Fruit fly (Drosophila melanogaster) whole organism, embryonic: Measurements from ENCODE around the gene CG8034.
A peak's percentile ranks its signal among the peaks of the same experiment; 100 is the strongest.

Experiments used
- Asciz ChIP-seq: fragments of 200-800 bp; sonication (Bioruptor generic); optimal IDR thresholded peaks from 2 replicates; lab custom pipeline; 2017; ENCODE audit warnings: missing biosample characterization, mild to moderate bottlenecking, missing genetic modification characterization, missing genetic modification reagents
- B-H1 ChIP-seq: fragments of 200-800 bp; sonication (Bioruptor generic); IDR thresholded peaks from 3 replicates; pipeline ENCODE4 v1.3.6; 2022; ENCODE audit warnings: missing biosample characterization, missing genetic modification characterization
- CG10366 ChIP-seq: fragments of 200-800 bp; sonication (Bioruptor generic); IDR thresholded peaks from 2 replicates; pipeline ENCODE4 v1.3.6; 2022; ENCODE audit warnings: missing biosample characterization, missing genetic modification characterization
- CG10462 ChIP-seq: fragments of 200-800 bp; sonication (Bioruptor generic); optimal IDR thresholded peaks from 2 replicates; lab custom pipeline; 2016; ENCODE audit warnings: missing biosample characterization, missing genetic modification characterization
- CG13624 ChIP-seq: fragments of 200-800 bp; sonication (Bioruptor generic); optimal IDR thresholded peaks from 2 replicates; lab custom pipeline; 2016; ENCODE audit warnings: missing biosample characterization, missing genetic modification characterization
- CG14710 ChIP-seq: fragments of 200-800 bp; sonication (Bioruptor generic); optimal IDR thresholded peaks from 3 replicates; lab custom pipeline; 2019; ENCODE audit warnings: missing biosample characterization, mild to moderate bottlenecking, missing genetic modification characterization, moderate library complexity
- CG17568 ChIP-seq: fragments of 200-800 bp; sonication (Bioruptor generic); optimal IDR thresholded peaks from 2 replicates; lab custom pipeline; 2018; ENCODE audit warnings: missing biosample characterization, mild to moderate bottlenecking, missing genetic modification characterization, moderate library complexity
- CG17612 ChIP-seq: fragments of 200-800 bp; sonication (Bioruptor generic); IDR thresholded peaks from 2 replicates; pipeline ENCODE4 v1.3.6; 2022; ENCODE audit warnings: missing biosample characterization, missing genetic modification characterization
- CG2889 ChIP-seq: fragments of 200-800 bp; sonication (Bioruptor generic); IDR thresholded peaks from 3 replicates; pipeline ENCODE4 v1.3.6; 2022; ENCODE audit warnings: missing biosample characterization, missing genetic modification characterization
- CG31224 ChIP-seq: fragments of 200-800 bp; sonication (Bioruptor generic); IDR thresholded peaks from 2 replicates; pipeline ENCODE4 v1.3.6; 2022; ENCODE audit warnings: missing biosample characterization, missing genetic modification characterization
- CG32532 ChIP-seq: fragments of 200-800 bp; sonication (Bioruptor generic); IDR thresholded peaks from 2 replicates; pipeline ENCODE4 v1.3.6; 2022; ENCODE audit warnings: missing biosample characterization, missing genetic modification characterization
- CG3838 ChIP-seq: fragments of 200-800 bp; sonication (Bioruptor generic); optimal IDR thresholded peaks from 3 replicates; lab custom pipeline; 2016; ENCODE audit warnings: missing biosample characterization, missing genetic modification characterization
- CG4360 ChIP-seq: fragments of 200-800 bp; sonication (Bioruptor generic); IDR thresholded peaks from 2 replicates; pipeline ENCODE4 v1.3.6; 2022; ENCODE audit warnings: missing biosample characterization, missing genetic modification characterization
- CG7372 ChIP-seq: fragments of 200-800 bp; sonication (Bioruptor generic); IDR thresholded peaks from 2 replicates; pipeline ENCODE4 v1.3.6; 2022; ENCODE audit warnings: missing biosample characterization, missing genetic modification characterization
- CG7928 ChIP-seq: fragments of 200-800 bp; sonication (Bioruptor generic); optimal IDR thresholded peaks from 2 replicates; lab custom pipeline; 2017; ENCODE audit warnings: missing biosample characterization, mild to moderate bottlenecking, missing genetic modification characterization
- CG8924 ChIP-seq: fragments of 200-800 bp; optimal IDR thresholded peaks from 3 replicates; lab custom pipeline; 2019; ENCODE audit warnings: missing biosample characterization, mild to moderate bottlenecking, missing genetic modification characterization, moderate library complexity
- CG9609 ChIP-seq: fragments of 200-800 bp; sonication (Bioruptor generic); optimal IDR thresholded peaks from 3 replicates; lab custom pipeline; 2016; ENCODE audit warnings: missing biosample characterization, missing genetic modification characterization
- D ChIP-seq, 2 experiments: fragments of 200-800 bp in 1 of 2; fragments of >200 bp in 1 of 2; sonication (Bioruptor generic) in 1 of 2; optimal IDR thresholded peaks; 2 replicates in 1 of 2; 3 replicates in 1 of 2; lab custom pipeline; 2017; ENCODE audit warnings: mild to moderate bottlenecking in 1 of 2, missing biosample characterization in 1 of 2, missing genetic modification characterization in 1 of 2, missing genetic modification reagents in 1 of 2
- Dbx ChIP-seq: fragments of 200-800 bp; sonication (Bioruptor generic); IDR thresholded peaks from 3 replicates; pipeline ENCODE4 v1.3.6; 2022; ENCODE audit warnings: missing biosample characterization, missing genetic modification characterization
- E2f1 ChIP-seq: fragments of 200-800 bp; sonication (Bioruptor generic); IDR thresholded peaks from 2 replicates; pipeline ENCODE4 v1.3.6; 2022; ENCODE audit warnings: missing biosample characterization, missing genetic modification characterization
- HLH54F ChIP-seq: fragments of 200-800 bp; sonication (Bioruptor generic); optimal IDR thresholded peaks from 3 replicates; lab custom pipeline; 2016; ENCODE audit warnings: missing biosample characterization, missing genetic modification characterization
- Lhr ChIP-seq: fragments of 200-800 bp; sonication (Bioruptor generic); optimal IDR thresholded peaks from 3 replicates; lab custom pipeline; 2017; ENCODE audit warnings: mild to moderate bottlenecking, missing biosample characterization, missing genetic modification reagents, missing genetic modification characterization
- Mes4 ChIP-seq: fragments of 200-800 bp; sonication (Bioruptor generic); optimal IDR thresholded peaks from 2 replicates; lab custom pipeline; 2016; ENCODE audit warnings: missing biosample characterization, missing genetic modification characterization
- NC2β ChIP-seq: fragments of 200-800 bp; sonication (Bioruptor generic); optimal IDR thresholded peaks from 2 replicates; lab custom pipeline; 2016; ENCODE audit warnings: missing biosample characterization, missing genetic modification characterization
- NfI ChIP-seq: fragments of 200-800 bp; sonication (Bioruptor generic); optimal IDR thresholded peaks from 3 replicates; lab custom pipeline; 2018; ENCODE audit warnings: missing biosample characterization, mild to moderate bottlenecking, missing genetic modification characterization, moderate library complexity
- Opbp ChIP-seq: fragments of 200-800 bp; sonication (Bioruptor generic); IDR thresholded peaks from 3 replicates; pipeline ENCODE4 v1.3.6; 2022; ENCODE audit warnings: missing biosample characterization, missing genetic modification characterization; ENCODE audit not compliant: partially characterized antibody
- Sin3A ChIP-seq: fragments of >200 bp; optimal IDR thresholded peaks from 2 replicates; lab custom pipeline; 2018
- Sox100B ChIP-seq: fragments of 200-800 bp; sonication (Bioruptor generic); optimal IDR thresholded peaks from 3 replicates; lab custom pipeline; 2018; ENCODE audit warnings: missing biosample characterization, mild to moderate bottlenecking, missing genetic modification characterization
- Xbp1 ChIP-seq: fragments of 200-800 bp; sonication (Bioruptor generic); optimal IDR thresholded peaks from 3 replicates; lab custom pipeline; 2016; ENCODE audit warnings: missing biosample characterization, mild to moderate bottlenecking, missing genetic modification characterization
- YL-1 ChIP-seq: fragments of 200-800 bp; sonication (Bioruptor generic); optimal IDR thresholded peaks from 3 replicates; lab custom pipeline; 2017; ENCODE audit warnings: missing biosample characterization, mild to moderate bottlenecking, missing genetic modification characterization
- bigmax ChIP-seq: fragments of 200-800 bp; sonication (Bioruptor generic); optimal IDR thresholded peaks from 2 replicates; lab custom pipeline; 2018; ENCODE audit warnings: missing biosample characterization, mild to moderate bottlenecking, missing genetic modification characterization
- disco-r ChIP-seq: fragments of 200-800 bp; sonication (Bioruptor generic); optimal IDR thresholded peaks from 2 replicates; lab custom pipeline; 2016; ENCODE audit warnings: missing biosample characterization, missing genetic modification characterization
- dm ChIP-seq: fragments of 200-800 bp; sonication (Bioruptor generic); optimal IDR thresholded peaks from 3 replicates; lab custom pipeline; 2016; ENCODE audit warnings: missing biosample characterization, missing genetic modification characterization
- emc ChIP-seq: fragments of 200-800 bp; sonication (Bioruptor generic); optimal IDR thresholded peaks from 2 replicates; lab custom pipeline; 2016; ENCODE audit warnings: missing biosample characterization, missing genetic modification characterization
- eve ChIP-seq, 2 experiments: fragments of >200 bp; optimal IDR thresholded peaks; 2 replicates each; lab custom pipeline; 2017; ENCODE audit warnings: missing biosample characterization in 2 of 2, missing genetic modification characterization in 2 of 2
- fd3F ChIP-seq: fragments of 200-800 bp; sonication (Bioruptor generic); optimal IDR thresholded peaks from 2 replicates; lab custom pipeline; 2018; ENCODE audit warnings: missing biosample characterization, mild to moderate bottlenecking, missing genetic modification characterization, moderate library complexity
- fd96Cb ChIP-seq: fragments of 200-800 bp; sonication (Bioruptor generic); optimal IDR thresholded peaks from 2 replicates; lab custom pipeline; 2018; ENCODE audit warnings: missing biosample characterization, mild to moderate bottlenecking, missing genetic modification characterization, moderate library complexity
- ftz-f1 ChIP-seq: fragments of 200-800 bp; sonication (Bioruptor generic); optimal IDR thresholded peaks from 2 replicates; lab custom pipeline; 2016; ENCODE audit warnings: missing biosample characterization, missing genetic modification characterization
- fu2 ChIP-seq: fragments of 200-800 bp; sonication (Bioruptor generic); optimal IDR thresholded peaks from 2 replicates; lab custom pipeline; 2016; ENCODE audit warnings: missing biosample characterization, missing genetic modification characterization
- gcm2 ChIP-seq: fragments of 200-800 bp; sonication (Bioruptor generic); optimal IDR thresholded peaks from 2 replicates; lab custom pipeline; 2016; ENCODE audit warnings: missing biosample characterization, missing genetic modification characterization
- her ChIP-seq: fragments of 200-800 bp; sonication (Bioruptor generic); optimal IDR thresholded peaks from 2 replicates; lab custom pipeline; 2016; ENCODE audit warnings: missing biosample characterization, missing genetic modification characterization
- insv ChIP-seq, 2 experiments: fragments of 200-800 bp; sonication (Bioruptor generic); optimal IDR thresholded peaks; 3 replicates each; lab custom pipeline; 2016 to 2018; ENCODE audit warnings: missing biosample characterization in 2 of 2, missing genetic modification characterization in 2 of 2
- kay ChIP-seq: fragments of 200-800 bp; sonication (Bioruptor generic); optimal IDR thresholded peaks from 2 replicates; lab custom pipeline; 2016; ENCODE audit warnings: missing biosample characterization, missing genetic modification characterization
- maf-S ChIP-seq: fragments of 200-800 bp; sonication (Bioruptor generic); optimal IDR thresholded peaks from 2 replicates; lab custom pipeline; 2016; ENCODE audit warnings: missing biosample characterization, missing genetic modification characterization
- mam ChIP-seq: fragments of 200-800 bp; sonication (Bioruptor generic); optimal IDR thresholded peaks from 3 replicates; lab custom pipeline; 2016; ENCODE audit warnings: missing biosample characterization, missing genetic modification characterization
- nerfin-2 ChIP-seq: fragments of 200-800 bp; sonication (Bioruptor generic); IDR thresholded peaks from 2 replicates; pipeline ENCODE4 v1.3.6; 2022; ENCODE audit warnings: missing biosample characterization, missing genetic modification characterization; ENCODE audit not compliant: partially characterized antibody
- onecut ChIP-seq: fragments of 200-800 bp; sonication (Bioruptor generic); IDR thresholded peaks from 2 replicates; pipeline ENCODE4 v1.3.6; 2022; ENCODE audit warnings: missing biosample characterization, missing genetic modification characterization
- pho ChIP-seq: fragments of 200-800 bp; sonication (Bioruptor generic); optimal IDR thresholded peaks from 2 replicates; lab custom pipeline; 2016; ENCODE audit warnings: missing biosample characterization, missing genetic modification characterization
- run ChIP-seq: fragments of 200-800 bp; sonication (Bioruptor generic); optimal IDR thresholded peaks from 3 replicates; lab custom pipeline; 2018; ENCODE audit warnings: missing biosample characterization, mild to moderate bottlenecking, missing genetic modification characterization
- tll ChIP-seq, 2 experiments: fragments of 200-800 bp in 1 of 2; fragments of >200 bp in 1 of 2; sonication (Bioruptor generic) in 1 of 2; optimal IDR thresholded peaks; 2 replicates each; lab custom pipeline; 2017 to 2019; ENCODE audit warnings: missing biosample characterization in 2 of 2, missing genetic modification characterization in 2 of 2, mild to moderate bottlenecking in 1 of 2, moderate library complexity in 1 of 2
- z ChIP-seq: fragments of 200-800 bp; sonication (Bioruptor generic); IDR thresholded peaks from 3 replicates; pipeline ENCODE4 v1.3.6; 2022; ENCODE audit warnings: missing biosample characterization, missing genetic modification characterization

CG8034 gene

DNA sequence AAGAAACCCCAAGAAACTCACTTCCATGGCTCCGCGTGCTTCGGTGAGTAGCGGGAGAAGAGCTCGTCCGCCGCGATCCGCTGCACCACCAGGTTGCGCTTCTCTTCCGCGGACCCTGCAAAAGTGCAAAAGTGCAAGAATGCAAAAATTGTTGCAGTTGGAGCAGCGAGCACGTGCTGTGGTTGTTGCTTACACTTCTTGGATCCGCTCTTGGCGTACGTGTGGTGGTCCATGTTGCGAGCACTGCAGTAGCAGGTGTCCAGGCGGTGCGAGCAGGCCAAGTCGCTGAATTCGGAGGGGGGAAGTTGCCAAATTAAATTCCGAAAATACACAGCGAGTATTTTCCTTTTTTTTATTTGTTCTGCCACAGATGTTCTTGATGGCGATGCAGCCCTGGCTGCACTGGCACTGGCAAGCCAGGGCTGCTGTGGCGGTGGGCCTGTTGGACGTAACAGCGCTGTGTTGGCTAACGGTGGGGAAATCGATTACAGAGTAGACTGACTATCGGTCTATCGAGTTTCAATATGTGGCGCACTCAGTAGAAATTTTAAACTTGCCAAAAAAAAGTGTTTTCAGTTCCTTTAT lies 29.4 kb downstream of the CG8034 start, which contains the start of gene CG8010 (continued):
- TF ChIP-seq Sox100B (GFP tag; lab: Kevin White, UChicago) (no peak), Lhr (GFP tag; lab: Kevin White, UChicago) (no peak), CG4360 (GFP tag; lab: Robert Waterston, UW) (peak; percentile 16; the same call in 1 of the 2 replicates), pho (no peak), CG7928 (GFP tag; lab: Kevin White, UChicago) (peak; percentile 99), CG13624 (GFP tag; lab: Kevin White, UChicago) (no peak), bigmax (no peak), eve (GFP tag; optimal IDR thresholded peaks at IDR 0.05; lab: Kevin White, UChicago) (no peak), CG32532 (peak; percentile 33; the same call in 1 of the 2 replicates), mam (GFP tag; lab: Kevin White, UChicago) (no peak), kay (GFP tag; lab: Kevin White, UChicago) (no peak), Opbp (no peak), CG2889 (GFP tag; lab: Robert Waterston, UW) (no peak), D (optimal IDR thresholded peaks at IDR 0.05; lab: Kevin White, UChicago) (no peak), D (GFP tag; optimal IDR thresholded peaks at IDR 0.05; lab: Kevin White, UChicago) (no peak), CG31224 (GFP tag; lab: Robert Waterston, UW) (no peak), Mes4 (GFP tag; lab: Kevin White, UChicago) (no peak), CG7372 (GFP tag; lab: Robert Waterston, UW) (no peak), E2f1 (no peak), NfI (no peak), maf-S (no peak), disco-r (GFP tag; lab: Kevin White, UChicago) (no peak), gcm2 (GFP tag; lab: Kevin White, UChicago) (no peak), run (tag; lab: Kevin White, UChicago) (no peak), B-H1 (no peak), fd3F (no peak), CG3838 (no peak), Asciz (no peak), CG9609 (GFP tag; lab: Kevin White, UChicago) (peak; percentile 28), Sin3A (lab: Kevin White, UChicago) (peak; percentile 13), onecut (0 out of 2 replicates have a peak, but pooled peaks have one; percentile 16), dm (peak; percentile 78), z (0 out of 3 replicates have a peak, but pooled peaks have one; percentile 21), Dbx (peak; percentile 33; the same call in 1 of the 3 replicates), nerfin-2 (GFP tag; lab: Robert Waterston, UW) (peak; percentile 42; the same call in 1 of the 2 replicates), NC2β (GFP tag; lab: Kevin White, UChicago) (no peak), her (peak; percentile 30), fu2 (peak; percentile 7), fd96Cb (tag; lab: Kevin White, UChicago) (no peak), CG10366 (GFP tag; lab: Robert Waterston, UW) (peak; percentile 24; the same call in 1 of the 2 replicates), YL-1 (GFP tag; lab: Kevin White, UChicago) (peak; percentile 71), CG8924 (tag; lab: Kevin White, UChicago) (peak; percentile 15), CG14710 (tag; lab: Kevin White, UChicago) (peak; percentile 45), CG17612 (GFP tag; lab: Robert Waterston, UW) (no peak), tll (GFP tag; optimal IDR thresholded peaks at IDR 0.05; lab: Kevin White, UChicago) (no peak), Xbp1 (GFP tag; lab: Kevin White, UChicago) (no peak), emc (no peak), HLH54F (no peak), CG17568 (no peak), CG10462 (GFP tag; lab: Kevin White, UChicago) (no peak), ftz-f1 (GFP tag; lab: Kevin White, UChicago) (no peak), insv (GFP tag; optimal IDR thresholded peaks at IDR 0.05; lab: Kevin White, UChicago) (no peak)
